Worm (Caenorhabditis elegans): ENCODE data around the gene cutl-17.

Gene cutl-17

ce11 chrIV:9442106-9442532 is 15.2 kb downstream of the cutl-17 start (continued):
- no peak for TF ChIP-seq lsl-1 (GFP tag; optimal IDR thresholded peaks at IDR 0.05)
- TF ChIP-seq F37B4.10 (GFP tag; IDR thresholded peaks at IDR 0.05): no peak
- TF ChIP-seq madf-10 (tag; optimal IDR thresholded peaks at IDR 0.05): peak; percentile 35
- peak; percentile 64 to 86 for TF ChIP-seq let-607 (tag; optimal IDR thresholded peaks at IDR 0.05)
- TF ChIP-seq efl-1 (GFP tag; optimal IDR thresholded peaks at IDR 0.05): no peak
- no peak for TF ChIP-seq nhr-27 (tag; optimal IDR thresholded peaks at IDR 0.05)
- peak; percentile 6 for TF ChIP-seq ama-1 (optimal IDR thresholded peaks at IDR 0.05)
- TF ChIP-seq ama-1 (GFP tag; optimal IDR thresholded peaks at IDR 0.05): no peak
- peak; percentile 53 for TF ChIP-seq tlf-1 (GFP tag; optimal IDR thresholded peaks at IDR 0.05)
- TF ChIP-seq F10E7.11 (tag; optimal IDR thresholded peaks at IDR 0.05): no peak
- TF ChIP-seq T07F8.4 (tag; optimal IDR thresholded peaks at IDR 0.05): no peak
- TF ChIP-seq hlh-26 (GFP tag; conservative IDR thresholded peaks at IDR 0.05): no peak
- TF ChIP-seq hlh-12 (tag; optimal IDR thresholded peaks at IDR 0.05): no peak
- no peak for TF ChIP-seq sea-2 (GFP tag; IDR thresholded peaks at IDR 0.05)
- TF ChIP-seq nfya-1 (tag; optimal IDR thresholded peaks at IDR 0.05; ENCODE audit: borderline replicate concordance, insufficient read depth): no peak
- TF ChIP-seq unc-130 (GFP tag; optimal IDR thresholded peaks at IDR 0.05): no peak
- TF ChIP-seq lin-54 (GFP tag; optimal IDR thresholded peaks at IDR 0.05): peak; percentile 36
- TF ChIP-seq xnd-1 (tag; optimal IDR thresholded peaks at IDR 0.05): no peak
- no peak for TF ChIP-seq dpl-1 (GFP tag; optimal IDR thresholded peaks at IDR 0.05)
- TF ChIP-seq die-1 (tag; optimal IDR thresholded peaks at IDR 0.05): peak; percentile 34
- no peak for TF ChIP-seq B0035.1 (tag; optimal IDR thresholded peaks at IDR 0.05)
- peak; percentile 68 for TF ChIP-seq B0336.3 (GFP tag; IDR thresholded peaks at IDR 0.05)

ce11 chrIV:9441391-9441790 is 15.9 kb downstream of the cutl-17 start:
- TF ChIP-seq nhr-90 (tag; optimal IDR thresholded peaks at IDR 0.05) (no peak), C17E4.6 (GFP tag; IDR thresholded peaks at IDR 0.05) (no peak), nhr-80 (tag; optimal IDR thresholded peaks at IDR 0.05) (peak; percentile 23), unc-130 (GFP tag; optimal IDR thresholded peaks at IDR 0.05) (no peak)

ce11 chrIV:9440880-9441336 is 16.4 kb downstream of the cutl-17 start, which contains the start of gene idh-1:
idh-1 (minus strand) TSS chrIV:9441107.
- TF ChIP-seq cebp-1 (GFP tag; IDR thresholded peaks at IDR 0.05) (no peak), cebp-1 (tag; optimal IDR thresholded peaks at IDR 0.05) (peak; percentile 36), D2030.7 (GFP tag; IDR thresholded peaks at IDR 0.05) (peak; percentile 87), lin-54 (GFP tag; optimal IDR thresholded peaks at IDR 0.05) (peak; percentile 89), athp-1 (tag; optimal IDR thresholded peaks at IDR 0.05) (no peak), tlf-1 (GFP tag; optimal IDR thresholded peaks at IDR 0.05) (peak; percentile 75), Y95B8A.8 (GFP tag; IDR thresholded peaks at IDR 0.05) (peak; percentile 36; the same call in 1 of the 2 replicates), lir-1 (GFP tag; conservative IDR thresholded peaks at IDR 0.05) (no peak; the same call in 1 of the 2 replicates), snpc-1.1 (tag; optimal IDR thresholded peaks at IDR 0.05; ENCODE audit: insufficient read depth) (peak; percentile 68), ama-1 (optimal IDR thresholded peaks at IDR 0.05) (peak; percentile 23), ama-1 (GFP tag; optimal IDR thresholded peaks at IDR 0.05) (no peak), cebp-2 (GFP tag; IDR thresholded peaks at IDR 0.05) (no peak), snpc-3.4 (tag; optimal IDR thresholded peaks at IDR 0.05) (peak; percentile 75), hmg-1.2 (GFP tag; IDR thresholded peaks at IDR 0.05) (peak; percentile 58), dpl-1 (GFP tag; optimal IDR thresholded peaks at IDR 0.05) (peak; percentile 88), snpc-4 (GFP tag; optimal IDR thresholded peaks at IDR 0.05) (no peak), snpc-4 (tag; optimal IDR thresholded peaks at IDR 0.05) (peak; percentile 14 to 79 (median 38)), somi-1 (GFP tag; optimal IDR thresholded peaks at IDR 0.05) (peak; percentile 58), mcd-1 (GFP tag; IDR thresholded peaks at IDR 0.05) (peak; percentile 68), zfh-2 (GFP tag; conservative IDR thresholded peaks at IDR 0.05) (peak; percentile 62; the same call in 1 of the 2 replicates), madf-6 (GFP tag; IDR thresholded peaks at IDR 0.05) (peak; percentile 92), F23B12.7 (tag; optimal IDR thresholded peaks at IDR 0.05; ENCODE audit: insufficient read depth) (peak; percentile 9), ztf-3 (GFP tag; optimal IDR thresholded peaks at IDR 0.05) (no peak), snpc-1.3 (tag; optimal IDR thresholded peaks at IDR 0.05; ENCODE audit: insufficient read depth) (peak; percentile 61), madf-8 (GFP tag; conservative IDR thresholded peaks at IDR 0.05) (peak; percentile 83), ztf-25 (GFP tag; IDR thresholded peaks at IDR 0.05) (no peak)
